Worm (Caenorhabditis elegans): ENCODE measurements around the gene F08H9.2.

F08H9.2 gene

DNA sequence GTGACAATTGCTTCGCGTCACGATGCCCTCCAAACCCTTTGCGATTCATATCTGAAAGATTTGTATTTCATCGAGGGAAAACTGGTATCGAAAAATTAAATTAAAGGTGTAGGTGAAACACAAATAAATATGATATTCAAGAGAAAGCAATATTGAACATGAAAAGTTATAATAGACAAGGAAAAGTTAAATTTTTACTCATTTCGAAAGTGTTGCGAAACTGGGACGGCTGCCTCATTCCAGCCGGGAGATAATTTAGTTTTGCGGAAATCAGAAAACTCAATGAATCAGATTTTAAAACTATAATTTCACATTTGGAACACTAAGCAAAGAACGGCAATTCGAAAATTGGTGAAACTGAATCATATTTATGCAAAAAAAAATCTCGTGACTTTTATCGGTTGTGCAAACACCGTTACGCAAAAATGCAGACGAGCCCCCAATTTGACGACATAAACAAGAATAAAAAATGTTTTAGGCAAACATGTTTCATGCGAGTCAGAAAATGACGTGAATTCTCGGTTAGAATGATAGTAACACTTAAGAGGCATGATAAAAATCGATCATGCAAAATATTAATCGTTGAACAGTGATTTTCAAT is 45.4 kb upstream of the F08H9.2 start, which contains the start of the genes nxf-1 and C15H11.11 (continued):
- TF ChIP-seq unc-130 (tag; optimal IDR thresholded peaks at IDR 0.05) (peak; percentile 65), ama-1 (optimal IDR thresholded peaks at IDR 0.05) (no peak), rnt-1 (tag; optimal IDR thresholded peaks at IDR 0.05) (peak; percentile 68), hpl-2 (GFP tag; optimal IDR thresholded peaks at IDR 0.05) (no peak), lin-14 (GFP tag; optimal IDR thresholded peaks at IDR 0.05) (peak; percentile 80), isw-1 (GFP tag; IDR thresholded peaks at IDR 0.05) (peak; percentile 37; the same call in 1 of the 2 replicates), ceh-90 (tag; optimal IDR thresholded peaks at IDR 0.05) (no peak), C16A3.4 (tag; optimal IDR thresholded peaks at IDR 0.05) (peak; percentile 62), dsc-1 (tag; optimal IDR thresholded peaks at IDR 0.05) (peak; percentile 68), pax-3 (tag; optimal IDR thresholded peaks at IDR 0.05) (peak; percentile 49), ztf-4 (tag; optimal IDR thresholded peaks at IDR 0.05) (no peak), vab-15 (tag; optimal IDR thresholded peaks at IDR 0.05) (no peak), ceh-88 (GFP tag; IDR thresholded peaks at IDR 0.05) (no peak), nhr-28 (tag; optimal IDR thresholded peaks at IDR 0.05) (no peak), efl-3 (GFP tag; optimal IDR thresholded peaks at IDR 0.05) (no peak), nhr-90 (tag; optimal IDR thresholded peaks at IDR 0.05; ENCODE audit: poor library complexity) (peak; percentile 79), jun-1 (tag; optimal IDR thresholded peaks at IDR 0.05) (peak; percentile 50), unc-62 (GFP tag; optimal IDR thresholded peaks at IDR 0.05) (no peak), F16B12.6 (tag; optimal IDR thresholded peaks at IDR 0.05) (peak; percentile 96), unc-30 (tag; optimal IDR thresholded peaks at IDR 0.05) (no peak), zag-1 (tag; optimal IDR thresholded peaks at IDR 0.05) (no peak), efl-1 (optimal IDR thresholded peaks at IDR 0.05) (peak; percentile 69 to 77), efl-1 (GFP tag; optimal IDR thresholded peaks at IDR 0.05 in 1 of 2) (peak; percentile 75 to 97), swsn-7 (tag; optimal IDR thresholded peaks at IDR 0.05) (peak; percentile 80), nhr-19 (GFP tag; conservative IDR thresholded peaks at IDR 0.05) (peak; percentile 75), aha-1 (tag; optimal IDR thresholded peaks at IDR 0.05) (no peak), sup-37 (GFP tag; optimal IDR thresholded peaks at IDR 0.05) (peak; percentile 17), grh-1 (GFP tag; IDR thresholded peaks at IDR 0.05) (no peak), lir-3 (tag; optimal IDR thresholded peaks at IDR 0.05; ENCODE audit: poor library complexity) (peak; percentile 14), sptf-1 (tag; optimal IDR thresholded peaks at IDR 0.05) (no peak), skn-1 (tag; optimal IDR thresholded peaks at IDR 0.05) (peak; percentile 11), ets-5 (GFP tag; IDR thresholded peaks at IDR 0.05) (no peak), egl-13 (tag; optimal IDR thresholded peaks at IDR 0.05) (peak; percentile 4), ces-1 (GFP tag; optimal IDR thresholded peaks at IDR 0.05) (no peak), lin-39 (tag; optimal IDR thresholded peaks at IDR 0.05) (peak; percentile 57), lin-15B (tag; optimal IDR thresholded peaks at IDR 0.05) (peak; percentile 21), nhr-76 (tag; optimal IDR thresholded peaks at IDR 0.05) (no peak), nhr-11 (tag; optimal IDR thresholded peaks at IDR 0.05) (peak; percentile 22), ceh-63 (GFP tag; optimal IDR thresholded peaks at IDR 0.05) (no peak), nhr-237 (tag; optimal IDR thresholded peaks at IDR 0.05) (no peak), hlh-17 (GFP tag; optimal IDR thresholded peaks at IDR 0.05; ENCODE audit: borderline replicate concordance) (no peak), lin-35 (GFP tag; optimal IDR thresholded peaks at IDR 0.05) (peak; percentile 63 to 79), mef-2 (tag; optimal IDR thresholded peaks at IDR 0.05) (no peak), lsy-2 (tag; optimal IDR thresholded peaks at IDR 0.05) (peak; percentile 78 to 79), tlp-1 (tag; optimal IDR thresholded peaks at IDR 0.05) (no peak), nhr-85 (tag) (peak; percentile 79), ztf-11 (tag; optimal IDR thresholded peaks at IDR 0.05) (no peak), mdl-1 (tag; optimal IDR thresholded peaks at IDR 0.05) (peak in 1 of 2 experiments; percentile 74), egl-27 (tag; optimal IDR thresholded peaks at IDR 0.05) (no peak), nhr-77 (tag; optimal IDR thresholded peaks at IDR 0.05) (no peak), elt-2 (tag; optimal IDR thresholded peaks at IDR 0.05) (peak; percentile 87), unc-98 (GFP tag; IDR thresholded peaks at IDR 0.05) (0 out of 2 replicates have a peak, but pooled peaks have one; percentile 9), ceh-82 (tag; optimal IDR thresholded peaks at IDR 0.05) (peak; percentile 50 to 64 (median 51))

Measured in whole organism, L1 larva.